Fruit fly (Drosophila melanogaster): ENCODE measurements around the gene CAH1.

DNA sequence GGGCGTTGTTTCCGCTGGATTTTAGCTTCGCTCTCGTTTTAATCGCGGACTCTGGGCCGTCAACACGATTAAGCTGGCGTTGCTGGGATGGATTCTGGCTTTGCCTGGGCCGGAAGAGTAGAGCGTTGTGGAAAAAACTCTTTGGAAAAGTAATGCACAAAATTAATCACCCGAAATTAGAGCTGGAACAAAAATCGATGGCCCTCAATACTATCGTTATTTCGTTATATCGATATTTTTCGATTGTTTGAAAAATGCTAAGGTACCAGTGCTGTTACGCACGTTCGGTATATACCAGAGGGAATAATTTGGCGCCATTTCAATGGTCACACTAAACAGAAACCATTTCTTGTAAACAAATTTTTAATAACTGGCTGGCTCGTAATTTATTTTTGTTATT, 26.1 kb downstream of the CAH1 start, which contains the start of the genes Arpc1 and Orc5:
- TF ChIP-seq kay (GFP tag; ENCODE audit: borderline replicate concordance) (no peak), toe (GFP tag; optimal IDR thresholded peaks at IDR 0.05) (no peak), pad (GFP tag; optimal IDR thresholded peaks at IDR 0.05) (no peak), CG7045 (GFP tag; optimal IDR thresholded peaks at IDR 0.05) (no peak)

Data from whole organism, adult.